Worm (Caenorhabditis elegans) whole organism, L4/young adult: Measurements from ENCODE around the gene R160.5.

Experiments used
- W03F9.2 ChIP-seq: fragments of 150-350 bp; optimal IDR thresholded peaks from 2 replicates; lab custom pipeline; 2014; ENCODE audit warnings: missing biosample characterization, missing genetic modification characterization
- dao-5 ChIP-seq: sonication (generic microtip); optimal IDR thresholded peaks from 2 replicates; lab custom pipeline; 2016; ENCODE audit warnings: missing genotype, missing genetic modification characterization, moderate library complexity, missing compliant biosample characterization
- him-1 ChIP-seq: sonication (generic microtip); optimal IDR thresholded peaks from 2 replicates; lab custom pipeline; 2016; ENCODE audit warnings: missing genotype, missing genetic modification reagents, missing genetic modification characterization, missing compliant biosample characterization

- TF ChIP-seq him-1 (tag; lab: Kevin White, UChicago): no peak
- no peak for TF ChIP-seq dao-5 (tag; lab: Kevin White, UChicago)
- no peak for TF ChIP-seq W03F9.2 (tag; lab: Kevin White, UChicago)
Measured at ce11 chrX:4363200-4363599, 7.5 kb downstream of the R160.5 start, which contains the start of gene F14H12.17.
